Worm (Caenorhabditis elegans): ENCODE data around the gene str-225.

str-225 gene

DNA sequence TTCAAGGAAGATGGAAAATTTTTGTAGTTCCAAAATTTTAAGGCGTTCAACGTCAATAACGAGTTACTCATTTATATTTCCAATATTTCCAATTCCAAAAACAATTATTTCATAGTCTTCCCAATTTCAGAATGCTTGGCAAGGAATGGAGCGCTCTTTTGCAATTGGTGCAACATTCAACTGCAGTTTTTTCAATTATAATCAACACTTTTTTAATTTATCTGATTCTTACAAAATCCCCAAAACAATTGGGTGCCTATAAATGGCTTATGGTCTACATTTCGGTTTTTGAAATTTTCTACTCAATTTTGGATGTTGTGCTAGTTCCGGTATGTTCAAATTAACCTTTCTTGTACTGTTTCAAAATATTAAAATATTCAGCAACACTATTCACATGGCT is at the start of gene str-225:
Gene str-225 (plus strand): TSS at position 132 of the 400 bp plus-strand sequence.
- no peak for TF ChIP-seq unc-62 (GFP tag; optimal IDR thresholded peaks at IDR 0.05)

DNA sequence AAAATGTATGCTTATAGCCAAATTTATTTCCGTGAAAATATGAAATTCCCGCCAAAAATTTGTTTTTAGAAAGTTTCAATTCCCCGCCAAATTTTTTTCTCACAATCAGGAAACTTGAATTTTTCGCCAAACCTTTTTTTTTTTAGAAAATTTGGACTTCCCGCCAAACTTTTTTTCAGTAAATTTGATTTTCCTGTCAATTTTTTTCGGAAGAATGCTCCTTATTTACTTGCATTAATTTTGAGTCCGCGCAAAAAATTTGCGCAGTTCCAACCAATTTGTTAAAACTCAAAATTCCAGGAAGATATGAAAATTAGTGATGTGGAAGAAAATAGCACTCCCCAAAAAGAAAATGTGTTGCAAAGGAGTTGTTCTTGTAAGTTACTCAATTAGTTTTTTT is 47.7 kb upstream of the str-225 start, which contains the start of gene slc-28.2:
Gene slc-28.2 (plus strand): TSS at position 301 of the 400 bp plus-strand sequence.
- TF ChIP-seq unc-62 (GFP tag; optimal IDR thresholded peaks at IDR 0.05), result no peak

DNA sequence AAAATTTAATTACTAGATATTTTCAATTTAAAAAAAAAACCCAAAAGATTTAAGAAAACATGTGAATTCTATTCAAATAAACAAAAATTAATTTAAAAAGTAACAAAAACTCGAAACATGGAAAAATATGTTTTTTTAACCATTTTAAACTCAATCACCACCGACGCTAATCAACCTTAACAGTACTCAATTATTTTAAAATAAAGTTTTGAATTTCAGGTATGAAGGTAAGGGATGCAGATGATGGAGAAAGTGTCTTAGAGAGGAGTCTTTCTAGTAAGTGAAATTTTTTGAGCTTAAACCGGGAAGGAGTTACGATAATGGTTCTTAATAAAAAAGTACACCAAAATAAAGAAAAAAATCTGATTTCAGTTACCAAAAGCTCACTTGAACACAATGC is 44.1 kb upstream of the str-225 start, which contains the start of gene slc-28.1:
Gene slc-28.1 (plus strand): TSS at position 301 of the 400 bp plus-strand sequence.
- no peak for TF ChIP-seq unc-62 (GFP tag; optimal IDR thresholded peaks at IDR 0.05)

DNA sequence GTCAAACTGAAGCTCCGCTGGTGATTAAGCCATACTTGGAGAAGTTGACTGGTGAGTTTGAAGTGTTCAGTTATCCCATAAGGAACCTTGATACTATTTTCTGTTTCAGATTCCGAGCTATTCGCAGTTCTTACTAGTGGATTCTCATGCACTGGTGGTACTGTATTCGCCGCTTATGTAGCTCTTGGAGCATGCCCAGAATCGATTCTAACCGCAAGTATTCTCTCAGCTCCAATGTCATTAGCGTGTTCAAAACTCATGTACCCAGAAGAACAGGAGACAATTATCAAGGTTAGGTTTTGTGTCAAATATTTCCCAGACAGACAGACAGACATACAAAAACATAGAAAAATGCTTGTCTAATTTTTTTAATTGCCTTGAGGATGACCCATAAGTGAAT is 42.7 kb upstream of the str-225 start:
- TF ChIP-seq unc-62 (GFP tag; optimal IDR thresholded peaks at IDR 0.05), result no peak

DNA sequence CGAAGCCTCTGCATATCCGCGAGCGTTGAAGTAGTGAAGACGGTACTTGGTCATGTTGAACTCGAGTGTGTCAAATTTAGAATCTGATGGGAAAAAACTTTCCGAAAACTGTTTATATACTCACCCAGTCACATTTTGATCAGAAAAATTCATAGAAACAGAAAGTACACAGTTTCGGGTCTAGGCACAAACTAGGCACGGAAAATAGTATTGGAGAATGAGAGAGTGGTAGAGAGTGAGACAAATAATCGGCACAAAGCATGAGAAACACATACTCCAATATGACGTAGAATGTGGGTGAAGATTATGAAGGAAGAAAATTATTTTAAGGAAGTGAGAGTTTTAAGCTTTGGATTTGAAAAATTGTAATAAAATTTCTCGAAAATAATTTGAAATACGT is 39.2 kb upstream of the str-225 start, which contains the start of gene gst-33:
Gene gst-33 (minus strand): TSS at position 127 of the 400 bp plus-strand sequence.
- no peak for TF ChIP-seq unc-62 (GFP tag; optimal IDR thresholded peaks at IDR 0.05)

DNA sequence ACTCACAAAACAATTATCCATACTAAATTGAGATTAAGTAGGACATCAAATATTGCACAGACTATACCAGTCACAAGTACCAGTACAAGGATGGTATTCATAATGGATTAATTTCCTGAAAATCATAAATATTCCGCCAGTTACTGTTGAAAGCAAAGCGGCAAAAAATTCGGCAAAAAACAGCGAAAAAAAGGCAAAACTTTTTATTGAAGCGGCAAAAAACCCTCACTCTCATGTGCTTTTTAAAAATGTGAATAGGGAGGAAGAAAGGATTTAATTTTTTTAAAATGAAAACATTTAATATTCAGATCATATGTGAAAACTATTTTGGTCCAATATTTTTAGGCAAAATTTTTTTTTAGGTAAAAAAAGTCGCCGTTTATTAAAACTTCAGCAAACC is 36.8 kb upstream of the str-225 start, which contains the start of gene srbc-29:
Gene srbc-29 (minus strand): TSS at position 101 of the 400 bp plus-strand sequence.
- no peak for TF ChIP-seq unc-62 (GFP tag; optimal IDR thresholded peaks at IDR 0.05)

DNA sequence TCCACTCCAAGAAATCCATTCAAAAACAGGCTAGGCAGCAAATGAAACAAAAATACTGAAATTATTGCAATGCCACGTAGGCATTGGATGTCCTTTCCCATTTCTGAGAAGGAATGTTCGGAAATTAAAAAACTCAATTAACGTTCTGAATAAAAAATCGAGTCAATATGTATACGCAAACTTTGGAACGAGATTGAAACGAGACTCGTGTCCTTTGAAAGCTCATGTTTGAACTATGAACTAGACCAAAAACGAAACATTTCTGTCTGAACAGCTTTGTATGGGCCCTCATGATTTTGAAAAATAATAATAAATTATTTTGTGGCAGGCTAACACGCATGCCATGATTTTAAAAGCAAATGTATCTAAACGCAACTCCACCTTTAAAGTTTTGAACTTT is 32.6 kb upstream of the str-225 start, which contains the start of gene oac-2:
Gene oac-2 (minus strand): TSS at position 101 of the 400 bp plus-strand sequence.
- TF ChIP-seq unc-62 (GFP tag; optimal IDR thresholded peaks at IDR 0.05), result no peak

DNA sequence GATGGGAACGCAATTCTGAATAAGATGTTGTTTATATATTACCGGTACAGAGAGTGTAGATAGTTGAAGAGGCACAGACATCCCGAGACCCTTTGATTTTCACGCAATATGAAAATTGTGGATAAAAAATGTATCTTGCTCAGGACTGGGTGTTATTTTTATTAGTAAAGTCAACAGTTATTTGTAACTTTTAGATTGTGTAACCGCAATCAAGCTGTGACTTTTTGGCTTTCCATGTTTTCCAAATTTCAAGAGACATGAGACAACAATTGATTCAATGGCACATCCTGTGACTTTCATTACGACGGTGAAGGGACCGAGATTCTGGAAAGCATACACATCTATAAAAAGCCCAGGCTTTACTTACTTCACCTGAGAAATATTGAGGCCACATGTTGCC is 31.4 kb upstream of the str-225 start:
- no peak for TF ChIP-seq unc-62 (GFP tag; optimal IDR thresholded peaks at IDR 0.05)

DNA sequence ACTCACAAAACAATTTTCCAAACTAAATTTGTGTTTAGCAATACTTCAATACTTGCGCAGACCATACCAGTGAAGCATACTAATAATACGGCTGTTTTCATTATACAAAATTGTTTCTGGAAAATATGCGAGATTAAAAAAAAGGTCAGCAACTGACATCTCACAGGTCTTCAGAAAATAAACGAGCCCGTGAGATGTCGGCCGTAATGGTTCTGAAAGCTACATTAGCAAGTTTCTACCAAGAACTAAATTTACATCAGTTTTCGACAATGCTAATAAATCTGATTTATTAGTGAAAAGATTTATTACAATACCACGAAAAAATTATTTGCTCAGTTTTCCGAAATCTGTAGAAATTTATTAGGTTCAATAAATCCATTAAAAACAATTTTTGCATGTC is 30.1 kb upstream of the str-225 start, which contains the start of gene srbc-31:
Gene srbc-31 (minus strand): TSS at position 101 of the 400 bp plus-strand sequence.
- no peak for TF ChIP-seq unc-62 (GFP tag; optimal IDR thresholded peaks at IDR 0.05)

DNA sequence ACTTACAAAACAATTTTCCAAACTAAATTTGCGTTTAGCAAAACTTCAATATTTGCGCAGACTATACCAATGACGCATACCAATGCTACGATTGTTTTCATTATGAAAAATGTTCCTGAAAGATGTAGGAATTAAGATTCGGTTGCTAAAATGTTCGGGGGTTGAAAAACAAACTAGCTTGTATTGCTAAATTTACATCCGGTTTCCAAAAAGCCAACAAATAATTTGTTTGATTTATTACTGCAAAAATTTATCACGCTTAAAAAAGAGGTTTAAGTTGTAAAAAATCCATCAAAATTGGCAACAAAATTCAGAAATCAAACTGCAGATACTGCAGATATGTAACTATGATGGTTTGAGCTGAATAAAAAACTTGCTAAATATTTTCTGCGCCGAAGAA is 27.3 kb upstream of the str-225 start, which contains the start of gene srbc-30:
Gene srbc-30 (minus strand): TSS at position 101 of the 400 bp plus-strand sequence.
- no peak for TF ChIP-seq unc-62 (GFP tag; optimal IDR thresholded peaks at IDR 0.05)

DNA sequence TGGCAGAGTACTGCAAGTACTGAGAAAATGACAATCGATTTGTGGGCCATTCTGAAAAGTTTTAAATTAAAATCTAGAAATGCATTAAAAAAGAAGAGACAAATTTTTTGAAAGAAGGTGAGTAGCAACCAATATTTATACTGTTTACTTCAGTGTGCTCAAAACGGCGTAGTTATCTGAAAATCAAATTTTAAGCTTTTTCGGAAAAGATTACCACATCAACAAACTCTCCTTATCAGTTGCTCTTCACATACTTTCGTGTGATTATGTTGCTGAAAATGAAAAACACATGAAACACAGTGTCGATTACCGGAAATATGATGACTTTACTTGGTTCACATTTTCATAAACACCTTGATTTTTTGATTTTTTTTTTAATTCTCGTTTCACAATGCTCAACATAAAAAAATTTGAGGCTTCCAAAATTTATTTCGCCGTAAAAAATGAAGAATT is 25.0 kb upstream of the str-225 start, which contains the start of gene lys-7:
Gene lys-7 (minus strand): TSS at position 51 of the 453 bp plus-strand sequence.
- no peak for TF ChIP-seq unc-62 (GFP tag; optimal IDR thresholded peaks at IDR 0.05)

DNA sequence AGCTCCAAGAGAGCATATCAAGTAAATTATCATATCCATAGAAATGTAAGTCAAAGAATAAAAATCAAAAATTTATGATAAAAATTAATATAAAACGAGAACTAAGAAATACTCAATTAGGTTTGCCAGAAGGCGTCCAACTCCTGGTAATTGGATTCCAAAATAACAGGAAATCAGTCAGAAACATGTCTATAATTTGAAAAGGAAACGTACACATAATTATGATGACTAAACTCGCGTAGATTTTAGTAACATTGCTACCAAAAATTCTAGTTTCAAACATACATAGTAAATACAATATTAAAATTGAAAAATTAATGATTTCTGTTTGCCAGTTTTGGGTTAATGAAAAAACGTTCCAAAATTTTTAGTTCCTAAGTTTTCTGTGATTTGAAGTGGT is 22.9 kb upstream of the str-225 start, which contains the start of gene srbc-33:
Gene srbc-33 (minus strand): TSS at position 101 of the 400 bp plus-strand sequence.
- no peak for TF ChIP-seq unc-62 (GFP tag; optimal IDR thresholded peaks at IDR 0.05)

DNA sequence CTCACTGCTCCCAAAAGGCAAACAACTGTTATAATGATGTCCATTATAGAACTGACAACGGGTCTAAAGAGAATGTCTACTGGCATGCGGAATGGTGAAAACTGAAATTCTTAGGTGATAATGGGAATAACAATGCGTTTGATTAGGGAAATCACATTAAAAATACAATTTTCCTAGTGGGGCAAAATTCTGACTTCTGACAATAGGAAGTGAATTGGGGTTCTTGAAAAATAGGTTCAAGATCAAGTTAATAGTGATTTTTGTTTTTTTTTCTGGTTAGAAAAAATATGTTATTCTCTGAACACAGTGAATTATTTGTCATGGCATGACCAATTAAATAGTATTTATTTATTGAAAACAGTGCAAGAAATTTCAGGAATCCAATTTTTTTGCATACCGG is 20.8 kb upstream of the str-225 start, which contains the start of gene srbc-32:
Gene srbc-32 (minus strand): TSS at position 101 of the 400 bp plus-strand sequence.
- no peak for TF ChIP-seq unc-62 (GFP tag; optimal IDR thresholded peaks at IDR 0.05)

DNA sequence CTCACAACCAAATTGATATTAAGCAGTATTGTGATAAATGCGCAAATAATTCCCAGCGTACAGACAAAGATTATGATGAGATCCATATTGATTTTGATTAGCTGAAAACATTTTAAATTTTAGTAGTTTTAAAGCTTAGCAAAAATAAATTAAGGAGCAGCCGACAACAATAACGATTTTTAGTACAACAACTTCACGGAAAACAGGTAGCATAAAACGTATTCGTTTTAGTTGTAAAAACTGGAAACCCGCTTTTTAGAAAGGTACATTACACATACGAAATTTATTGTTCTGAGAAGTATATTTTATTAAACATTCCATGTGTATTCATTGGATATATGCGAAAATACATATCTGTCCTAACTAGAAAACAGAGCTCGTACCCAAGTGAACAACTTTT is 17.2 kb upstream of the str-225 start, which contains the start of gene srbc-36:
Gene srbc-36 (minus strand): TSS at position 101 of the 400 bp plus-strand sequence.
- TF ChIP-seq unc-62 (GFP tag; optimal IDR thresholded peaks at IDR 0.05), result no peak

DNA sequence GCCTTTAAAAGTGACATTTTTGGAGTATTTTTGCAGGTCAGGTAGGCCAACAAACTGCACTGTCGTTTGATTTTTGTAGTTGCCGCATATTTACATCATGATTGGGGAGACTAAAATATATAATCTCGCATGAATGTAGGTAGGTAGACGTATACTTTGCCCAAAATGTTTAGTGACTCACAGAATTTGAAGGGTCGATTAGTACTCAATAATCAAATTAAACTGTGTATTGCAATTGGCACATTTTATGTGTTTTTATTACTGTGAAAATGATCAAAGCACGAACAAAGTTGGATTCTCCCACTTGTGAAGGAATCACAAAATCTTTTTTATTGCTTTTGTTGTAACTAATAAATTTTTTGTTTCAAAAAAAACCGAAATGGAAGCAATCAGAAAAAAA is 10.7 kb upstream of the str-225 start, which contains the start of gene C07G3.15:
Gene C07G3.15 (minus strand): TSS at position 101 of the 400 bp plus-strand sequence.
- TF ChIP-seq unc-62 (GFP tag; optimal IDR thresholded peaks at IDR 0.05), result no peak

DNA sequence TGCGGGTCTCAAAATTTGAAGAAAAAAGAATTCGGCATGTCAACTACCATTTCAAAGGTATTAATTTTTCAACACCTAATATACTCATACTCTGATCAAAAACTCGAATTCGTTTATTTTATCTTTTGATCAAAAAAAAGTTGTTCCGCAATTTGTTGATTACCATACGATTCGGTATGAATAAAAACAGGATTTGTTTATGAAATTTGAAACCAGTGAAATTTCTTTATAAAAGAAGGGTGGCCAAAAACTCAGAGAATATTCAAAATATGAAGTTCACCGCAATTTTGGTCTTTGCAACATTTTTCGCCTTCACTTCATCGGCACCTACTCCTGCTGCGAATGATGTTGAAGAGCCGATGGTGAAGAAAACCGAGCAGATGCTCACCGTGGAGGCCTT is 5.6 kb upstream of the str-225 start, which contains the start of the genes C07G3.8 and C07G3.10:
Gene C07G3.8 (minus strand): TSS at position 101 of the 400 bp plus-strand sequence.
Gene C07G3.10 (plus strand): TSS at position 270 of the 400 bp plus-strand sequence.
- TF ChIP-seq unc-62 (GFP tag; optimal IDR thresholded peaks at IDR 0.05), result no peak

DNA sequence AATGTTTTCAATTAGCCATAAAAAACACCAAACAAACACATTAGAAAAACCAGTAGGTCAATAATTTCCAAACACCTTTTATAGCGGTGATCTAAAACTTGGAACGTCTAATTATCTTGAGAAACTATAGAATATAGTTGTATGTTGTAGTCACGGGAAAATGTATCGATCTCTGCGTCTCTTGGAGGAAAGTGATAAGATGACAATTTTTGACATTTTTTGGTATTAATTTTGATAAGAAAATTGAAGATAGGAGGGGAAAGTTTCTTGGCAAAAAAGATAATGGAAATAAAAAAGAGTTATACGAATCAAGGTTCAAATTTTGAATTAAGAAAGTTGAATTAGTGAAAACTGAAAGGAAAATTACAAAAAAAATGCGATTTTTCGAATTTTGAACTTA is 1.9 kb upstream of the str-225 start:
- TF ChIP-seq unc-62 (GFP tag; optimal IDR thresholded peaks at IDR 0.05), result no peak

Measured in whole organism, dauer.